Fruit fly (Drosophila melanogaster): ENCODE data around the gene CG5500.

- no peak for TF ChIP-seq CG8319 (GFP tag; optimal IDR thresholded peaks at IDR 0.05)
- TF ChIP-seq Eip75B (GFP tag; optimal IDR thresholded peaks at IDR 0.05), result no peak
- TF ChIP-seq fkh (GFP tag; optimal IDR thresholded peaks at IDR 0.05), result no peak
- TF ChIP-seq Hr4 (GFP tag; optimal IDR thresholded peaks at IDR 0.05), result no peak
- TF ChIP-seq Smox (GFP tag; optimal IDR thresholded peaks at IDR 0.05), result no peak
- no peak for TF ChIP-seq esn (GFP tag; optimal IDR thresholded peaks at IDR 0.05)
- no peak for TF ChIP-seq lz (GFP tag; optimal IDR thresholded peaks at IDR 0.05)
- no peak for TF ChIP-seq Met (GFP tag; optimal IDR thresholded peaks at IDR 0.05)
- TF ChIP-seq CG31627 (GFP tag; optimal IDR thresholded peaks at IDR 0.05), result no peak
- no peak for TF ChIP-seq CG11762 (GFP tag; optimal IDR thresholded peaks at IDR 0.05; ENCODE audit: insufficient read depth)
- no peak for TF ChIP-seq CG11902 (GFP tag; optimal IDR thresholded peaks at IDR 0.05)
Measured at dm6 chr3R:26897302-26897701, 20.9 kb downstream of the CG5500 start.
